5 worm cellular contexts compared by ENCODE assay signal in the genomic region with DNA sequence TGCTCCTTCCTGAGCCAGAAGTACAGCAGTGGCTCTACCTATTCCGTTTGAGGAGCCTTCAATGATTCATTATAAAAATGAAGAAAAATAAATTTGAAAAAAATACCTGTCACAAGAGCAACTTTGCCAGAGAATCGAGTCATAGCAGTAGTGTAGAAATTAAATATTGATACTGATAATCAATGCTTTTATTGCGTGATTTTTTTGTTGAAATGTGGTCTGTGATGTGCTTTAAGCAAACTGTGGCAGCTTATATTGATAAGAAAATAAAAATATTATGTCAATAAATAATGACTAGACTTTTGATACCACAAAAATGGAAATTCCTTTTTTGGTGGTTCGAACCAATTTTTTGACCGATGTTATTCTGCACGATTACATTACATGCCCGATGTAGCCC.
TF ChIP-seq lines count a peak whose summit lies in the region.

A gene (minus strand): TSS at position 149 of the 400 bp plus-strand sequence.

TF ChIP-seq in whole organism, L1 larva, 84 proteins besides CTCF, POLR2A, EP300 and RAD21:
- TF ChIP-seq elt-2 (tag; optimal IDR thresholded peaks at IDR 0.05; lab: Kevin White, UChicago) (peak; percentile 71), lin-35 (GFP tag; optimal IDR thresholded peaks at IDR 0.05; lab: Kevin White, UChicago) (peak in 1 of 2 experiments; percentile 21), elt-3 (tag; optimal IDR thresholded peaks at IDR 0.05; lab: Kevin White, UChicago) (no peak)
TF ChIP-seq in whole organism, L1 larva: peak in this region for 2.

TF ChIP-seq in whole organism, L2 larva, 48 proteins besides CTCF, POLR2A, EP300 and RAD21:
- TF ChIP-seq fos-1 (tag; optimal IDR thresholded peaks at IDR 0.05; lab: Kevin White, UChicago) (peak; percentile 69), mdl-1 (tag; optimal IDR thresholded peaks at IDR 0.05; lab: Kevin White, UChicago) (no peak)

TF ChIP-seq in whole organism, L3 larva, 47 proteins besides CTCF, POLR2A, EP300 and RAD21:
- TF ChIP-seq elt-1 (tag; optimal IDR thresholded peaks at IDR 0.05; lab: Kevin White, UChicago) (no peak), pqm-1 (tag; optimal IDR thresholded peaks at IDR 0.05; lab: Kevin White, UChicago) (peak; percentile 82), nhr-43 (tag; optimal IDR thresholded peaks at IDR 0.05; lab: Kevin White, UChicago; ENCODE audit: poor library complexity, severe bottlenecking) (no peak), ceh-16 (tag; optimal IDR thresholded peaks at IDR 0.05; lab: Kevin White, UChicago) (no peak), elt-2 (tag; optimal IDR thresholded peaks at IDR 0.05; lab: Kevin White, UChicago) (peak; percentile 74), sea-2 (GFP tag; optimal IDR thresholded peaks at IDR 0.05; lab: Kevin White, UChicago) (no peak), nfya-1 (tag; optimal IDR thresholded peaks at IDR 0.05; lab: Kevin White, UChicago; ENCODE audit: insufficient read depth) (no peak), R02D3.7 (tag; optimal IDR thresholded peaks at IDR 0.05; lab: Kevin White, UChicago) (no peak), nhr-12 (tag; optimal IDR thresholded peaks at IDR 0.05; lab: Kevin White, UChicago) (no peak)
TF ChIP-seq in whole organism, L3 larva: peak in this region for 2.

TF ChIP-seq in whole organism, L4 larva, 104 proteins besides CTCF, POLR2A, EP300 and RAD21:
- TF ChIP-seq pqm-1 (tag; optimal IDR thresholded peaks at IDR 0.05; lab: Kevin White, UChicago) (peak; percentile 65), ceh-28 (tag; optimal IDR thresholded peaks at IDR 0.05; lab: Kevin White, UChicago) (no peak), lin-15B (tag; optimal IDR thresholded peaks at IDR 0.05; lab: Kevin White, UChicago) (no peak), duxl-1 (tag; optimal IDR thresholded peaks at IDR 0.05; lab: Kevin White, UChicago; ENCODE audit: poor library complexity) (no peak), nhr-11 (tag; optimal IDR thresholded peaks at IDR 0.05; lab: Kevin White, UChicago) (no peak), nhr-28 (tag; optimal IDR thresholded peaks at IDR 0.05; lab: Kevin White, UChicago) (peak; percentile 92), daf-16 (GFP tag; optimal IDR thresholded peaks at IDR 0.05; lab: Kevin White, UChicago) (no peak), daf-16 (tag; optimal IDR thresholded peaks at IDR 0.05; lab: Kevin White, UChicago) (peak; percentile 76), snpc-4 (tag; optimal IDR thresholded peaks at IDR 0.05; lab: Kevin White, UChicago) (no peak), snpc-1.2 (GFP tag; IDR thresholded peaks at IDR 0.05; lab: Robert Waterston, UW) (no peak), nhr-42 (GFP tag; IDR thresholded peaks at IDR 0.05; lab: Robert Waterston, UW) (no peak), lin-1 (GFP tag; IDR thresholded peaks at IDR 0.05; lab: Robert Waterston, UW) (no peak), hlh-11 (tag; optimal IDR thresholded peaks at IDR 0.05; lab: Kevin White, UChicago) (peak; percentile 25), aha-1 (tag; lab: Kevin White, UChicago) (no peak), dmd-6 (GFP tag; IDR thresholded peaks at IDR 0.05; lab: Robert Waterston, UW) (peak; percentile 71), zfp-2 (tag; optimal IDR thresholded peaks at IDR 0.05; lab: Kevin White, UChicago) (no peak), nhr-77 (tag; optimal IDR thresholded peaks at IDR 0.05; lab: Kevin White, UChicago) (peak; percentile 81), fos-1 (tag; optimal IDR thresholded peaks at IDR 0.05; lab: Kevin White, UChicago) (no peak), php-3 (GFP tag; IDR thresholded peaks at IDR 0.05; lab: Robert Waterston, UW) (0 out of 2 replicates have a peak, but pooled peaks have one; percentile 11)

TF ChIP-seq in whole organism, young adult, 124 proteins besides CTCF, POLR2A, EP300 and RAD21:
- TF ChIP-seq snpc-4 (GFP tag; optimal IDR thresholded peaks at IDR 0.05; lab: Kevin White, UChicago) (no peak), snpc-4 (tag; optimal IDR thresholded peaks at IDR 0.05; lab: Kevin White, UChicago) (no peak), sea-2 (GFP tag; IDR thresholded peaks at IDR 0.05; lab: Robert Waterston, UW) (no peak), dox-1 (GFP tag; IDR thresholded peaks at IDR 0.05; lab: Robert Waterston, UW) (0 out of 2 replicates have a peak, but pooled peaks have one; percentile 23), mes-4 (tag; optimal IDR thresholded peaks at IDR 0.05; lab: Kevin White, UChicago) (no peak), hsf-1 (GFP tag; IDR thresholded peaks at IDR 0.05; lab: Robert Waterston, UW) (no peak), madf-10 (tag; optimal IDR thresholded peaks at IDR 0.05; lab: Kevin White, UChicago) (no peak), mcd-1 (GFP tag; IDR thresholded peaks at IDR 0.05; lab: Robert Waterston, UW) (no peak), nhr-80 (tag; optimal IDR thresholded peaks at IDR 0.05; lab: Kevin White, UChicago) (peak; percentile 83), C17E4.6 (GFP tag; IDR thresholded peaks at IDR 0.05; lab: Robert Waterston, UW) (no peak), fkh-3 (tag; optimal IDR thresholded peaks at IDR 0.05; lab: Kevin White, UChicago) (no peak)
TF ChIP-seq in whole organism, young adult: peak in this region for 2.
